Worm (Caenorhabditis elegans) whole organism, mixed stage, embryonic: ENCODE data around the gene F20D6.9.
A peak's percentile ranks its signal among the peaks of the same experiment; 100 is the strongest.

Source experiments
- blmp-1 ChIP-seq: fragments of 150-350 bp; optimal IDR thresholded peaks from 2 replicates; lab custom pipeline; 2014; ENCODE audit warnings: missing biosample characterization, missing genetic modification characterization
- ceh-43 ChIP-seq: fragments of 200-800 bp; sonication (Bioruptor generic); optimal IDR thresholded peaks from 2 replicates; lab custom pipeline; 2018; ENCODE audit warnings: mild to moderate bottlenecking, missing genetic modification characterization, moderate library complexity, missing compliant biosample characterization
- ceh-83 ChIP-seq: fragments of 200-800 bp; sonication (Bioruptor generic); optimal IDR thresholded peaks from 2 replicates; lab custom pipeline; 2018; ENCODE audit warnings: mild to moderate bottlenecking, missing genetic modification characterization, missing compliant biosample characterization
- ces-1 ChIP-seq: fragments of 150-350 bp; optimal IDR thresholded peaks from 2 replicates; lab custom pipeline; 2014; ENCODE audit warnings: missing biosample characterization, missing genetic modification reagents, missing genetic modification characterization
- elt-1 ChIP-seq: sonication (generic microtip); optimal IDR thresholded peaks from 2 replicates; lab custom pipeline; 2017; ENCODE audit warnings: missing genetic modification characterization, mild to moderate bottlenecking, missing compliant biosample characterization, antibody characterized with exemption, moderate library complexity, borderline replicate concordance; ENCODE audit not compliant: insufficient read depth
- lin-13 ChIP-seq: fragments of 150-350 bp; optimal IDR thresholded peaks from 2 replicates; lab custom pipeline; 2014; ENCODE audit warnings: missing biosample characterization, missing genetic modification characterization
- nhr-12 ChIP-seq: fragments of 150-350 bp; optimal IDR thresholded peaks from 2 replicates; lab custom pipeline; 2014; ENCODE audit warnings: missing biosample characterization, missing genetic modification characterization
- nhr-237 ChIP-seq: fragments of 150-350 bp; optimal IDR thresholded peaks from 2 replicates; lab custom pipeline; 2014; ENCODE audit warnings: missing biosample characterization, missing genetic modification characterization
- snpc-4 ChIP-seq: fragments of 150-350 bp; optimal IDR thresholded peaks from 2 replicates; lab custom pipeline; 2014; ENCODE audit warnings: missing biosample characterization, missing genetic modification characterization
- sptf-1 ChIP-seq: sonication (generic microtip); optimal IDR thresholded peaks from 2 replicates; lab custom pipeline; 2017; ENCODE audit warnings: mild to moderate bottlenecking, missing genetic modification characterization, moderate library complexity, missing compliant biosample characterization
- unc-62 ChIP-seq: fragments of 150-350 bp; optimal IDR thresholded peaks from 2 replicates; lab custom pipeline; 2014; ENCODE audit warnings: missing biosample characterization, missing genetic modification reagents, missing genetic modification characterization

DNA sequence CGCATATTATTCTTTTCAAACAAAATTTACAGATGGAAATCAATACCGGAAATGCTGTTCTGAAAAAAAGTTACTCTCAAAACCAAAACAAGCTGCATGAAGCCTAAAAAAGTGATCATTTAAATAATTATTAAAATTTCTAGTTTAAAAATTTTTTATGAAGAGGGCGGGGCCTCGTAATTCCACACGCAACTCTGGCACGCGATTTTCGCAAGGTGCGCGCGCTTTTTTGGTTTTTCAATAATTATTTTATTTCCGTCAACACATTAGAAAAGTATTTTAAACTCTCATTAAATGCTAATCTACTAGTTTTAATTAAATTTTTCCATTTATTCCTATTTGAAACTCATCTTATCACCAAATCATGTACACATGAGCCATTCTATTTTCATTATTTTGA is 47.5 kb downstream of the F20D6.9 start:
- no peak for TF ChIP-seq unc-62 (GFP tag; lab: Kevin White, UChicago)
- no peak for TF ChIP-seq snpc-4 (tag; lab: Kevin White, UChicago)
- no peak for TF ChIP-seq nhr-237 (tag; lab: Kevin White, UChicago)
- no peak for TF ChIP-seq ceh-83 (GFP tag; lab: Kevin White, UChicago)
- no peak for TF ChIP-seq nhr-12 (tag; lab: Kevin White, UChicago)
- TF ChIP-seq blmp-1 (tag; lab: Kevin White, UChicago): no peak
- TF ChIP-seq ceh-43 (GFP tag; lab: Kevin White, UChicago): peak; percentile 47
- TF ChIP-seq ces-1 (GFP tag; lab: Kevin White, UChicago): no peak
- no peak for TF ChIP-seq sptf-1 (tag; lab: Kevin White, UChicago)
- TF ChIP-seq elt-1 (tag; lab: Kevin White, UChicago): no peak
- no peak for TF ChIP-seq lin-13 (tag; lab: Kevin White, UChicago)
